Worm (Caenorhabditis elegans) whole organism, late embryonic: ENCODE measurements around the gene str-238.

Experiments
- C08G9.2 ChIP-seq: sonication (generic microtip); optimal IDR thresholded peaks from 2 replicates; lab custom pipeline; 2016; ENCODE audit warnings: mild to moderate bottlenecking, missing genetic modification characterization, moderate library complexity, missing compliant biosample characterization
- C38D4.7 ChIP-seq: fragments of 200-800 bp; sonication (Bioruptor generic); optimal IDR thresholded peaks from 2 replicates; lab custom pipeline; 2018; ENCODE audit warnings: mild to moderate bottlenecking, missing genetic modification characterization, moderate library complexity, missing compliant biosample characterization
- F13H6.1 ChIP-seq: sonication (generic microtip); optimal IDR thresholded peaks from 2 replicates; lab custom pipeline; 2016; ENCODE audit warnings: missing genetic modification characterization, missing compliant biosample characterization
- K02D7.2 ChIP-seq: sonication (generic microtip); optimal IDR thresholded peaks from 2 replicates; lab custom pipeline; 2017; ENCODE audit warnings: mild to moderate bottlenecking, missing genetic modification characterization, missing compliant biosample characterization
- T23F11.4 ChIP-seq: fragments of 200-800 bp; sonication (Bioruptor generic); optimal IDR thresholded peaks from 2 replicates; lab custom pipeline; 2018; ENCODE audit warnings: mild to moderate bottlenecking, missing genetic modification characterization, missing compliant biosample characterization
- Y22D7AL.16 ChIP-seq: sonication (generic microtip); optimal IDR thresholded peaks from 2 replicates; lab custom pipeline; 2016; ENCODE audit warnings: missing genetic modification characterization, missing compliant biosample characterization
- ahr-1 ChIP-seq: sonication (generic microtip); optimal IDR thresholded peaks from 2 replicates; lab custom pipeline; 2016; ENCODE audit warnings: missing genetic modification characterization, missing compliant biosample characterization
- ama-1 ChIP-seq: fragments of 150-350 bp; optimal IDR thresholded peaks from 2 replicates; lab custom pipeline; 2014
- ceh-19 ChIP-seq: fragments of 200-800 bp; sonication (Bioruptor generic); optimal IDR thresholded peaks from 2 replicates; lab custom pipeline; 2018; ENCODE audit warnings: mild to moderate bottlenecking, missing genetic modification characterization, missing compliant biosample characterization
- ceh-22 ChIP-seq: sonication (generic microtip); optimal IDR thresholded peaks from 2 replicates; lab custom pipeline; 2017; ENCODE audit warnings: missing biosample characterization, missing genetic modification characterization
- ceh-34 ChIP-seq: sonication (generic microtip); optimal IDR thresholded peaks from 2 replicates; lab custom pipeline; 2016; ENCODE audit warnings: mild to moderate bottlenecking, missing genetic modification characterization, missing compliant biosample characterization
- ceh-48 ChIP-seq: sonication (generic microtip); optimal IDR thresholded peaks from 2 replicates; lab custom pipeline; 2016; ENCODE audit warnings: missing genetic modification characterization, inconsistent platforms, missing compliant biosample characterization
- ceh-6 ChIP-seq: fragments of 200-800 bp; sonication (Bioruptor generic); optimal IDR thresholded peaks from 2 replicates; lab custom pipeline; 2018; ENCODE audit warnings: mild to moderate bottlenecking, missing genetic modification characterization, missing compliant biosample characterization
- dve-1 ChIP-seq: sonication (generic microtip); optimal IDR thresholded peaks from 2 replicates; lab custom pipeline; 2017; ENCODE audit warnings: antibody characterized with exemption, mild to moderate bottlenecking, missing genetic modification characterization, missing compliant biosample characterization
- elt-2 ChIP-seq: sonication (generic microtip); optimal IDR thresholded peaks from 2 replicates; lab custom pipeline; 2016; ENCODE audit warnings: missing genetic modification reagents, missing genetic modification characterization, missing compliant biosample characterization
- elt-4 ChIP-seq: sonication (generic microtip); optimal IDR thresholded peaks from 2 replicates; lab custom pipeline; 2016; ENCODE audit warnings: missing genetic modification characterization, missing compliant biosample characterization
- eyg-1 ChIP-seq: sonication (generic microtip); optimal IDR thresholded peaks from 2 replicates; lab custom pipeline; 2016; ENCODE audit warnings: missing genotype, missing genetic modification characterization, missing compliant biosample characterization
- fax-1 ChIP-seq: sonication (generic microtip); optimal IDR thresholded peaks from 2 replicates; lab custom pipeline; 2016; ENCODE audit warnings: missing genotype, missing genetic modification characterization, missing compliant biosample characterization
- fkh-10 ChIP-seq: fragments of 150-350 bp; optimal IDR thresholded peaks from 2 replicates; lab custom pipeline; 2014; ENCODE audit warnings: missing biosample characterization, missing genetic modification reagents, missing genetic modification characterization
- fkh-6 ChIP-seq: sonication (generic microtip); optimal IDR thresholded peaks from 2 replicates; lab custom pipeline; 2016; ENCODE audit warnings: missing genetic modification characterization, missing compliant biosample characterization
- gmeb-2 ChIP-seq: sonication (generic microtip); optimal IDR thresholded peaks from 2 replicates; lab custom pipeline; 2016; ENCODE audit warnings: missing genetic modification characterization, inconsistent platforms, missing compliant biosample characterization
- hlh-30 ChIP-seq: sonication (generic microtip); optimal IDR thresholded peaks from 2 replicates; lab custom pipeline; 2017; ENCODE audit warnings: antibody characterized with exemption, missing genetic modification characterization, missing compliant biosample characterization; ENCODE audit not compliant: insufficient read depth
- hlh-8 ChIP-seq: sonication (generic microtip); optimal IDR thresholded peaks from 2 replicates; lab custom pipeline; 2016; ENCODE audit warnings: missing genotype, missing genetic modification characterization, missing compliant biosample characterization
- lin-11 ChIP-seq: fragments of 200-800 bp; sonication (Bioruptor generic); optimal IDR thresholded peaks from 2 replicates; lab custom pipeline; 2018; ENCODE audit warnings: mild to moderate bottlenecking, missing genetic modification characterization, missing compliant biosample characterization
- nfya-1 ChIP-seq: sonication (generic microtip); optimal IDR thresholded peaks from 2 replicates; lab custom pipeline; 2017; ENCODE audit warnings: missing genetic modification characterization, mild to moderate bottlenecking, missing compliant biosample characterization, antibody characterized with exemption, moderate library complexity
- nhr-11 ChIP-seq: fragments of 150-350 bp; optimal IDR thresholded peaks from 2 replicates; lab custom pipeline; 2014; ENCODE audit warnings: missing biosample characterization, missing genetic modification characterization
- nhr-232 ChIP-seq: sonication (generic microtip); optimal IDR thresholded peaks from 2 replicates; lab custom pipeline; 2016; ENCODE audit warnings: missing genetic modification characterization, missing compliant biosample characterization
- odd-2 ChIP-seq: sonication (generic microtip); optimal IDR thresholded peaks from 2 replicates; lab custom pipeline; 2017; ENCODE audit warnings: antibody characterized with exemption, mild to moderate bottlenecking, missing genetic modification characterization, missing compliant biosample characterization
- pat-9 ChIP-seq: fragments of 200-800 bp; sonication (Bioruptor generic); optimal IDR thresholded peaks from 2 replicates; lab custom pipeline; 2018; ENCODE audit warnings: mild to moderate bottlenecking, missing genetic modification characterization, moderate library complexity, missing compliant biosample characterization
- pha-4 ChIP-seq: fragments of 150-350 bp; optimal IDR thresholded peaks from 2 replicates; lab custom pipeline; 2018; ENCODE audit warnings: missing biosample characterization, missing genetic modification reagents, missing genetic modification characterization
- pqm-1 ChIP-seq: sonication (generic microtip); optimal IDR thresholded peaks from 2 replicates; lab custom pipeline; 2016; ENCODE audit warnings: missing genetic modification characterization, missing compliant biosample characterization
- sox-2 ChIP-seq: fragments of 200-800 bp; sonication (Bioruptor generic); IDR thresholded peaks from 2 replicates; pipeline ENCODE4 v1.3.6; 2022; ENCODE audit warnings: missing genetic modification reagents, missing genetic modification characterization, missing compliant biosample characterization
- tbx-2 ChIP-seq: sonication (generic microtip); optimal IDR thresholded peaks from 2 replicates; lab custom pipeline; 2016; ENCODE audit warnings: missing genetic modification characterization, missing compliant biosample characterization
- ttx-3 ChIP-seq: sonication (generic microtip); optimal IDR thresholded peaks from 2 replicates; lab custom pipeline; 2016; ENCODE audit warnings: missing genetic modification reagents, missing genetic modification characterization, missing compliant biosample characterization
- unc-55 ChIP-seq: sonication (generic microtip); optimal IDR thresholded peaks from 2 replicates; lab custom pipeline; 2017; ENCODE audit warnings: missing biosample characterization, missing genetic modification reagents, missing genetic modification characterization
- unc-86 ChIP-seq: sonication (generic microtip); optimal IDR thresholded peaks from 2 replicates; lab custom pipeline; 2016; ENCODE audit warnings: missing genetic modification characterization, missing compliant biosample characterization
- zip-5 ChIP-seq: sonication (generic microtip); optimal IDR thresholded peaks from 2 replicates; lab custom pipeline; 2016; ENCODE audit warnings: missing genetic modification characterization, missing compliant biosample characterization

str-238 gene

DNA sequence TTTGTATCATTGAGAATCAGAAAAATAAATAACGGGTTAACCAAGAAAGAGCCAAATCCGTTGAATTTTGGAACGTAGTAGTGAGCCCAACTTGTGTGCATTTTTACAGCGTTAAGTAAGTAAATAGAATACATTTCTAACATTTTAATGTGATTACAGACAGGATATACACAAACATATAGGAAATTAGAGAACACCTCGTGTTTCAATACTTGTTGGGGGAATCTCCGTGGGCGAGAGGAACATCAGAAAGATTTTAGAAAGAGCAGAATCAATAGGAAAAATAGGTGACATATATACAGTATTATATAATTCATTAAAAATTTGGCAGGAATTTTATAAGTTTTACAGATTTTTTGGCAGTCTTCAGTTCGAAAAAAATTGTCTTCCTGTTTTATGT is 26.1 kb upstream of the str-238 start, which contains the start of gene srj-24:
TSS of gene srj-24 (minus strand) at position 101 of the 400 bp plus-strand sequence.
- no peak for TF ChIP-seq lin-11 (tag; lab: Kevin White, UChicago)

DNA sequence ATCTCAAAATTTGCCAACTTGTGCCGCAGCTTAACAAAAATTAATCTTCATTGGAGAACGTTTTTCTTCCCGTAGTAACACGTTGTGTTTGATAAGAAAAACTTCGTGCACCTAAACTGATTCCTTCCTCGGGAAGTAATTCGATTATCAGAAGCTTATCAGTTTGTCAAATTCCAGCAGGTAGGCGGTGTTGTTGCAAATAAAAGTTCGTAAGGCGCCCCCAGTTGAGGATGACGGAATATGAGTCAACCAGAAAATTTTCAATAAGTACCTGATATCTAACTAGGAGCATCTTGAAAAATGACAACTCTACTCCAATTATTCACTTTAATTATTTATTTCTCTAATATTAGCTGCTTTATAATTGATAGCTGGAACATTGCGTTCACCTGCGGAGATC is 23.0 kb upstream of the str-238 start, which contains the start of gene C05E4.7:
TSS of gene C05E4.7 (plus strand) at position 301 of the 400 bp plus-strand sequence.
- TF ChIP-seq ceh-19 (GFP tag; lab: Kevin White, UChicago) (no peak), nhr-232 (tag; lab: Kevin White, UChicago) (no peak), elt-4 (no peak), hlh-8 (tag; lab: Kevin White, UChicago) (no peak), C08G9.2 (no peak), fkh-10 (GFP tag; lab: Kevin White, UChicago) (no peak), pqm-1 (tag; lab: Kevin White, UChicago) (no peak), dve-1 (no peak), sox-2 (no peak), zip-5 (tag; lab: Kevin White, UChicago) (no peak), gmeb-2 (tag; lab: Kevin White, UChicago) (no peak), ahr-1 (tag; lab: Kevin White, UChicago) (no peak), tbx-2 (tag; lab: Kevin White, UChicago) (no peak), lin-11 (tag; lab: Kevin White, UChicago) (no peak)

DNA sequence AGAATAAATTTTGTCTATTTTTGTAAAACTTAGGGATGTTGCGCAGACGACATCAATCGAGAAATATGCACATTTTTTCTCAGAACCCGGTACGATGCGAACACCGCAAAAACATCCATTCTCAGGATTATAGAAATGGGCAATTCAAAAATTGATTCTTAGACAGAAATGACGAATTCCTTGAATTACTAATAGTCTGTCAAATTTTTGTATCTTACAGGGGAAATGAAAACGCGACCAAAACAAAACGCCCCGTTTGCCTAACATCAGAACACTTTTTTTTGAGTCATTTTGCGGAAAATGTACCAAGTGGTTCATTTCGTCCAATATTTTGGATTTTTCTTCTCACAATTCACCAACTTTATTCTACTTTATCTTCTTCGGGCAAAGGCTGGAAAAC is 21.5 kb upstream of the str-238 start, which contains the start of gene str-134:
TSS of gene str-134 (plus strand) at position 301 of the 400 bp plus-strand sequence.
- TF ChIP-seq C38D4.7 (GFP tag; lab: Kevin White, UChicago) (no peak), fax-1 (tag; lab: Kevin White, UChicago) (no peak), ceh-22 (tag; lab: Kevin White, UChicago) (no peak), ttx-3 (tag; lab: Kevin White, UChicago) (no peak), ahr-1 (tag; lab: Kevin White, UChicago) (no peak), eyg-1 (no peak), F13H6.1 (no peak), T23F11.4 (GFP tag; lab: Kevin White, UChicago) (no peak), ceh-34 (tag; lab: Kevin White, UChicago) (no peak), pat-9 (tag; lab: Kevin White, UChicago) (no peak), ceh-48 (no peak), elt-2 (tag; lab: Kevin White, UChicago) (no peak), unc-55 (GFP tag; lab: Kevin White, UChicago) (no peak), odd-2 (tag; lab: Kevin White, UChicago) (no peak), hlh-30 (no peak), ceh-19 (GFP tag; lab: Kevin White, UChicago) (no peak)

DNA sequence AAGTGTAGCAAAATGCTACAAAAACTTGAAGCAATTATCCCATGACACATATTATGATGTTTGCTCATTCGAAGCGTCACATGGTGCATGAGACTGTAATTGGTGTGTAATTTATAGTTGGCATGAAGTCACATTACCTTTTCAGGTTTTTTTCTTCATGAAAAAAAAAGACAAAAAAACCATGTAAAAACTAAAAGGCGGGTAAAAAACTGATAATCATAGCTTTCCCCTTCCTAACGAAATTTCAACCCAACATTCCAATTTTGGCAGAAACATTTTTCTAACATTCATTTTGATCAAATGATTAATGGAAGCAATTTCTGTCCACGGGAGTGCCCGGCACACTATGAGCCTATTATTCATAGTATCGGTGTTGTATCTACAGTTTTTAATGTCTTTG is 16.8 kb upstream of the str-238 start, which contains the start of gene sri-4:
TSS of gene sri-4 (plus strand) at position 301 of the 400 bp plus-strand sequence.
- TF ChIP-seq nfya-1 (tag; lab: Kevin White, UChicago), result no peak
- TF ChIP-seq odd-2 (tag; lab: Kevin White, UChicago), result no peak
- TF ChIP-seq T23F11.4 (GFP tag; lab: Kevin White, UChicago), result no peak
- no peak for TF ChIP-seq pat-9 (tag; lab: Kevin White, UChicago)
- TF ChIP-seq pha-4, result no peak
- no peak for TF ChIP-seq ceh-6 (GFP tag; lab: Kevin White, UChicago)
- TF ChIP-seq ceh-34 (tag; lab: Kevin White, UChicago), result no peak
- no peak for TF ChIP-seq K02D7.2
- no peak for TF ChIP-seq nhr-232 (tag; lab: Kevin White, UChicago)
- no peak for TF ChIP-seq Y22D7AL.16 (tag; lab: Kevin White, UChicago)
- no peak for TF ChIP-seq hlh-30
- no peak for TF ChIP-seq ama-1 (lab: Kevin White, UChicago)
- no peak for TF ChIP-seq lin-11 (tag; lab: Kevin White, UChicago)
- TF ChIP-seq F13H6.1, result no peak
- no peak for TF ChIP-seq nhr-11
- no peak for TF ChIP-seq elt-4
- TF ChIP-seq elt-2 (tag; lab: Kevin White, UChicago), result no peak
- no peak for TF ChIP-seq unc-86 (tag; lab: Kevin White, UChicago)
- TF ChIP-seq fkh-6, result no peak
- TF ChIP-seq ttx-3 (tag; lab: Kevin White, UChicago), result no peak
- TF ChIP-seq, all 69 proteins: peak for 0
